Worm (Caenorhabditis elegans) whole organism, late embryonic: ENCODE measurements around the gene C27D6.11.

Experiments
- C08G9.2 ChIP-seq: sonication (generic microtip); optimal IDR thresholded peaks from 2 replicates; lab custom pipeline; 2016; ENCODE audit warnings: mild to moderate bottlenecking, missing genetic modification characterization, moderate library complexity, missing compliant biosample characterization
- C38D4.7 ChIP-seq: fragments of 200-800 bp; sonication (Bioruptor generic); optimal IDR thresholded peaks from 2 replicates; lab custom pipeline; 2018; ENCODE audit warnings: mild to moderate bottlenecking, missing genetic modification characterization, moderate library complexity, missing compliant biosample characterization
- Y22D7AL.16 ChIP-seq: sonication (generic microtip); optimal IDR thresholded peaks from 2 replicates; lab custom pipeline; 2016; ENCODE audit warnings: missing genetic modification characterization, missing compliant biosample characterization
- ama-1 ChIP-seq: fragments of 150-350 bp; optimal IDR thresholded peaks from 2 replicates; lab custom pipeline; 2014
- ceh-14 ChIP-seq: sonication (generic microtip); optimal IDR thresholded peaks from 2 replicates; lab custom pipeline; 2016; ENCODE audit warnings: missing genotype, missing genetic modification characterization, missing compliant biosample characterization
- ceh-18 ChIP-seq: sonication (generic microtip); optimal IDR thresholded peaks from 2 replicates; lab custom pipeline; 2016; ENCODE audit warnings: missing genetic modification characterization, missing compliant biosample characterization
- ceh-2 ChIP-seq: sonication (generic microtip); optimal IDR thresholded peaks from 2 replicates; lab custom pipeline; 2016; ENCODE audit warnings: missing genotype, missing genetic modification characterization, missing compliant biosample characterization
- ceh-22 ChIP-seq: sonication (generic microtip); optimal IDR thresholded peaks from 2 replicates; lab custom pipeline; 2017; ENCODE audit warnings: missing biosample characterization, missing genetic modification characterization
- ceh-30 ChIP-seq: fragments of 150-350 bp; optimal IDR thresholded peaks from 2 replicates; lab custom pipeline; 2014; ENCODE audit warnings: missing biosample characterization, missing genetic modification characterization
- ceh-31 ChIP-seq: sonication (generic microtip); optimal IDR thresholded peaks from 2 replicates; lab custom pipeline; 2016; ENCODE audit warnings: missing genetic modification characterization, missing compliant biosample characterization
- ceh-34 ChIP-seq: sonication (generic microtip); optimal IDR thresholded peaks from 2 replicates; lab custom pipeline; 2016; ENCODE audit warnings: mild to moderate bottlenecking, missing genetic modification characterization, missing compliant biosample characterization
- ceh-45 ChIP-seq: fragments of 200-800 bp; sonication (Bioruptor generic); IDR thresholded peaks from 2 replicates; pipeline ENCODE4 v1.3.6; 2022; ENCODE audit warnings: missing genetic modification reagents, missing genetic modification characterization, missing compliant biosample characterization
- ceh-48 ChIP-seq: sonication (generic microtip); optimal IDR thresholded peaks from 2 replicates; lab custom pipeline; 2016; ENCODE audit warnings: missing genetic modification characterization, inconsistent platforms, missing compliant biosample characterization
- ceh-6 ChIP-seq: fragments of 200-800 bp; sonication (Bioruptor generic); optimal IDR thresholded peaks from 2 replicates; lab custom pipeline; 2018; ENCODE audit warnings: mild to moderate bottlenecking, missing genetic modification characterization, missing compliant biosample characterization
- ceh-9 ChIP-seq: sonication (generic microtip); optimal IDR thresholded peaks from 2 replicates; lab custom pipeline; 2016; ENCODE audit warnings: mild to moderate bottlenecking, missing genetic modification characterization, inconsistent platforms, missing compliant biosample characterization
- dve-1 ChIP-seq: sonication (generic microtip); optimal IDR thresholded peaks from 2 replicates; lab custom pipeline; 2017; ENCODE audit warnings: antibody characterized with exemption, mild to moderate bottlenecking, missing genetic modification characterization, missing compliant biosample characterization
- elt-2 ChIP-seq: sonication (generic microtip); optimal IDR thresholded peaks from 2 replicates; lab custom pipeline; 2016; ENCODE audit warnings: missing genetic modification reagents, missing genetic modification characterization, missing compliant biosample characterization
- eyg-1 ChIP-seq: sonication (generic microtip); optimal IDR thresholded peaks from 2 replicates; lab custom pipeline; 2016; ENCODE audit warnings: missing genotype, missing genetic modification characterization, missing compliant biosample characterization
- fax-1 ChIP-seq: sonication (generic microtip); optimal IDR thresholded peaks from 2 replicates; lab custom pipeline; 2016; ENCODE audit warnings: missing genotype, missing genetic modification characterization, missing compliant biosample characterization
- fkh-10 ChIP-seq: fragments of 150-350 bp; optimal IDR thresholded peaks from 2 replicates; lab custom pipeline; 2014; ENCODE audit warnings: missing biosample characterization, missing genetic modification reagents, missing genetic modification characterization
- fkh-6 ChIP-seq: sonication (generic microtip); optimal IDR thresholded peaks from 2 replicates; lab custom pipeline; 2016; ENCODE audit warnings: missing genetic modification characterization, missing compliant biosample characterization
- hlh-13 ChIP-seq: fragments of 200-800 bp; sonication (Bioruptor generic); optimal IDR thresholded peaks from 2 replicates; lab custom pipeline; 2018; ENCODE audit warnings: mild to moderate bottlenecking, missing genetic modification characterization, missing compliant biosample characterization
- hlh-15 ChIP-seq: sonication (generic microtip); optimal IDR thresholded peaks from 2 replicates; lab custom pipeline; 2016; ENCODE audit warnings: missing genetic modification characterization, missing compliant biosample characterization
- hlh-30 ChIP-seq: sonication (generic microtip); optimal IDR thresholded peaks from 2 replicates; lab custom pipeline; 2017; ENCODE audit warnings: antibody characterized with exemption, missing genetic modification characterization, missing compliant biosample characterization; ENCODE audit not compliant: insufficient read depth
- hlh-6 ChIP-seq: sonication (generic microtip); optimal IDR thresholded peaks from 2 replicates; lab custom pipeline; 2016; ENCODE audit warnings: missing genotype, missing genetic modification characterization, missing compliant biosample characterization
- lim-6 ChIP-seq: sonication (generic microtip); optimal IDR thresholded peaks from 2 replicates; lab custom pipeline; 2016; ENCODE audit warnings: missing genetic modification characterization, missing compliant biosample characterization
- lin-11 ChIP-seq: fragments of 200-800 bp; sonication (Bioruptor generic); optimal IDR thresholded peaks from 2 replicates; lab custom pipeline; 2018; ENCODE audit warnings: mild to moderate bottlenecking, missing genetic modification characterization, missing compliant biosample characterization
- madf-2 ChIP-seq: sonication (generic microtip); optimal IDR thresholded peaks from 2 replicates; lab custom pipeline; 2017; ENCODE audit warnings: missing genetic modification characterization, missing compliant biosample characterization
- mec-3 ChIP-seq: sonication (generic microtip); optimal IDR thresholded peaks from 2 replicates; lab custom pipeline; 2016; ENCODE audit warnings: borderline replicate concordance, missing genetic modification characterization, missing compliant biosample characterization
- nfya-1 ChIP-seq: sonication (generic microtip); optimal IDR thresholded peaks from 2 replicates; lab custom pipeline; 2017; ENCODE audit warnings: missing genetic modification characterization, mild to moderate bottlenecking, missing compliant biosample characterization, antibody characterized with exemption, moderate library complexity
- nhr-11 ChIP-seq: fragments of 150-350 bp; optimal IDR thresholded peaks from 2 replicates; lab custom pipeline; 2014; ENCODE audit warnings: missing biosample characterization, missing genetic modification characterization
- nhr-232 ChIP-seq: sonication (generic microtip); optimal IDR thresholded peaks from 2 replicates; lab custom pipeline; 2016; ENCODE audit warnings: missing genetic modification characterization, missing compliant biosample characterization
- npax-4 ChIP-seq: sonication (generic microtip); optimal IDR thresholded peaks from 2 replicates; lab custom pipeline; 2016; ENCODE audit warnings: missing genetic modification characterization, missing compliant biosample characterization
- pag-3 ChIP-seq: sonication (generic microtip); optimal IDR thresholded peaks from 2 replicates; lab custom pipeline; 2016; ENCODE audit warnings: missing compliant biosample characterization, missing genetic modification characterization, borderline replicate concordance
- pat-9 ChIP-seq: fragments of 200-800 bp; sonication (Bioruptor generic); optimal IDR thresholded peaks from 2 replicates; lab custom pipeline; 2018; ENCODE audit warnings: mild to moderate bottlenecking, missing genetic modification characterization, moderate library complexity, missing compliant biosample characterization
- pax-1 ChIP-seq: fragments of 150-350 bp; optimal IDR thresholded peaks from 2 replicates; lab custom pipeline; 2014; ENCODE audit warnings: missing biosample characterization, missing genetic modification characterization
- pha-2 ChIP-seq: sonication (generic microtip); optimal IDR thresholded peaks from 2 replicates; lab custom pipeline; 2017; ENCODE audit warnings: mild to moderate bottlenecking, missing genetic modification characterization, missing compliant biosample characterization
- pha-4 ChIP-seq: fragments of 150-350 bp; optimal IDR thresholded peaks from 2 replicates; lab custom pipeline; 2018; ENCODE audit warnings: missing biosample characterization, missing genetic modification reagents, missing genetic modification characterization
- pqm-1 ChIP-seq: sonication (generic microtip); optimal IDR thresholded peaks from 2 replicates; lab custom pipeline; 2016; ENCODE audit warnings: missing genetic modification characterization, missing compliant biosample characterization
- pros-1 ChIP-seq: fragments of 150-350 bp; optimal IDR thresholded peaks from 2 replicates; lab custom pipeline; 2014; ENCODE audit warnings: missing biosample characterization, missing genetic modification reagents, missing genetic modification characterization
- ref-2 ChIP-seq: sonication (generic microtip); optimal IDR thresholded peaks from 2 replicates; lab custom pipeline; 2016; ENCODE audit warnings: missing genetic modification characterization, missing compliant biosample characterization
- rnt-1 ChIP-seq: sonication (generic microtip); optimal IDR thresholded peaks from 2 replicates; lab custom pipeline; 2016; ENCODE audit warnings: missing genetic modification characterization, missing compliant biosample characterization
- sdc-2 ChIP-seq: sonication (generic microtip); optimal IDR thresholded peaks from 2 replicates; lab custom pipeline; 2016; ENCODE audit warnings: missing genotype, missing genetic modification characterization, missing compliant biosample characterization
- sox-2 ChIP-seq: fragments of 200-800 bp; sonication (Bioruptor generic); IDR thresholded peaks from 2 replicates; pipeline ENCODE4 v1.3.6; 2022; ENCODE audit warnings: missing genetic modification reagents, missing genetic modification characterization, missing compliant biosample characterization
- ttx-3 ChIP-seq: sonication (generic microtip); optimal IDR thresholded peaks from 2 replicates; lab custom pipeline; 2016; ENCODE audit warnings: missing genetic modification reagents, missing genetic modification characterization, missing compliant biosample characterization
- unc-42 ChIP-seq: sonication (generic microtip); optimal IDR thresholded peaks from 2 replicates; lab custom pipeline; 2016; ENCODE audit warnings: missing genotype, missing genetic modification characterization, missing compliant biosample characterization
- unc-55 ChIP-seq: sonication (generic microtip); optimal IDR thresholded peaks from 2 replicates; lab custom pipeline; 2017; ENCODE audit warnings: missing biosample characterization, missing genetic modification reagents, missing genetic modification characterization
- unc-86 ChIP-seq: sonication (generic microtip); optimal IDR thresholded peaks from 2 replicates; lab custom pipeline; 2016; ENCODE audit warnings: missing genetic modification characterization, missing compliant biosample characterization
- zip-5 ChIP-seq: sonication (generic microtip); optimal IDR thresholded peaks from 2 replicates; lab custom pipeline; 2016; ENCODE audit warnings: missing genetic modification characterization, missing compliant biosample characterization
- ztf-16 ChIP-seq: sonication (generic microtip); optimal IDR thresholded peaks from 2 replicates; lab custom pipeline; 2017; ENCODE audit warnings: missing genetic modification characterization, missing compliant biosample characterization

C27D6.11 gene

ce11 chrII:5181497-5181896 is 20.5 kb upstream of the C27D6.11 start (continued):
- no peak for TF ChIP-seq pha-2
- no peak for TF ChIP-seq eyg-1 (tag; lab: Kevin White, UChicago)
- peak; percentile 88 for TF ChIP-seq ceh-31 (tag; lab: Kevin White, UChicago)
- TF ChIP-seq pqm-1 (tag; lab: Kevin White, UChicago) = no peak
- TF ChIP-seq fkh-6 (tag; lab: Kevin White, UChicago) = no peak
- TF ChIP-seq unc-55 (GFP tag; lab: Kevin White, UChicago) = peak; percentile 87
- no peak for TF ChIP-seq C08G9.2 (tag; lab: Kevin White, UChicago)
- no peak for TF ChIP-seq hlh-15
- TF ChIP-seq pha-4 (tag; lab: Kevin White, UChicago) = no peak
- TF ChIP-seq rnt-1 (tag; lab: Kevin White, UChicago) = peak; percentile 52
- no peak for TF ChIP-seq pat-9 (tag; lab: Kevin White, UChicago)
- TF ChIP-seq nhr-232 (tag; lab: Kevin White, UChicago) = no peak
- TF ChIP-seq C38D4.7 = no peak
- TF ChIP-seq unc-86 (tag; lab: Kevin White, UChicago) = no peak

- TF ChIP-seq ceh-31 (tag; lab: Kevin White, UChicago) = no peak
- TF ChIP-seq npax-4 = no peak
- no peak for TF ChIP-seq mec-3
- no peak for TF ChIP-seq ceh-30 (tag; lab: Kevin White, UChicago)
- TF ChIP-seq ama-1 (lab: Kevin White, UChicago) = no peak
- TF ChIP-seq pros-1 (tag; lab: Kevin White, UChicago) = no peak
- TF ChIP-seq nhr-232 (tag; lab: Kevin White, UChicago) = no peak
- no peak for TF ChIP-seq pax-1 (tag; lab: Kevin White, UChicago)
- no peak for TF ChIP-seq fax-1
- no peak for TF ChIP-seq ref-2 (tag; lab: Kevin White, UChicago)
- TF ChIP-seq fkh-10 (GFP tag; lab: Kevin White, UChicago) = no peak
- TF ChIP-seq ceh-9 (tag; lab: Kevin White, UChicago) = no peak
- no peak for TF ChIP-seq pqm-1 (tag; lab: Kevin White, UChicago)
- TF ChIP-seq sdc-2 = no peak
- no peak for TF ChIP-seq hlh-6 (tag; lab: Kevin White, UChicago)
- no peak for TF ChIP-seq C08G9.2 (tag; lab: Kevin White, UChicago)
- TF ChIP-seq unc-55 (GFP tag; lab: Kevin White, UChicago) = no peak
- no peak for TF ChIP-seq zip-5 (tag; lab: Kevin White, UChicago)
- no peak for TF ChIP-seq ceh-2 (tag; lab: Kevin White, UChicago)
- no peak for TF ChIP-seq lin-11 (tag; lab: Kevin White, UChicago)
Measured at ce11 chrII:5180272-5180671, 19.3 kb upstream of the C27D6.11 start.

DNA sequence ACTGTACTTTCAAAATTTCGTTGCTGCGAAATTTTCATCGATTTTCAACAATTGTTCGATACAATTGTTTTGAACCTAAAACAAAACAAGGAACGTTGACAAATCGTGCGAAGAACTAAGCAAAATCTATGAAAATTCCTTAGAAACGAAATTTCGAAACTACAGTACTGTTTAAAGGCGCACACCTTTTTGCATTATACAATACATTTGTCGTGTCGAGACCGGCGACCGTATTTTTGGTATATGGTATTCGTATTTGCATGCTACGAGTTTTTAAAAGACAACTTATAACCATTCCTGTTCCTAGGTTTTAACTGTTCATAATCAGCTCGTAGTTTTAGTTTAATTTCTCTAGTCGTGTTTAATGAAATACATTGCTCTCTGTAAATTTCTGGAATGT is 17.6 kb upstream of the C27D6.11 start:
- no peak for TF ChIP-seq ztf-16
- no peak for TF ChIP-seq pros-1 (tag; lab: Kevin White, UChicago)
- TF ChIP-seq Y22D7AL.16 = no peak
- TF ChIP-seq pqm-1 (tag; lab: Kevin White, UChicago) = no peak
- no peak for TF ChIP-seq ref-2 (tag; lab: Kevin White, UChicago)
- no peak for TF ChIP-seq ceh-22 (tag; lab: Kevin White, UChicago)
- TF ChIP-seq pag-3 = no peak
- TF ChIP-seq pha-2 = no peak
- no peak for TF ChIP-seq ceh-45 (GFP tag; lab: Robert Waterston, UW)
- TF ChIP-seq madf-2 (tag; lab: Kevin White, UChicago) = no peak
- no peak for TF ChIP-seq ceh-31 (tag; lab: Kevin White, UChicago)
- no peak for TF ChIP-seq ttx-3
- TF ChIP-seq lim-6 = no peak

DNA sequence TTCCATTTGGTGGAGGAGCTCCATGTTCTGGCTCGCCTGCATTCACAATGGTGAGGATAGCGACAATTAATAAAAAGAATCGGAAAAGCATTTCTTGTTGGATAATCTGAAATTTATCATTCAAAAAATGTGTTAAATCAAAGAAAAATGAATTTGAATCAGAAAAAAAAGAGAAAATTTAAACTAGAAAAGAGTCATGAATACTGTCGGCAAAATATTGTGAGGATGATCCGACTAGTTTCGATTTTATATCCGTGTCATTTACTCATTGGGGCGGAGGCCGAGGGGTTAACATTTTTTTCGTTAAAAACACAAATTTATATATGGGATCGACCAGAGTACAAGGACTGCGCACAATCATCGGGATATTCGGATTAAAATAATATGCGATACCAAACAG is 16.9 kb upstream of the C27D6.11 start, which contains the start of gene C27D6.12:
TSS of gene C27D6.12 (minus strand) at position 101 of the 400 bp plus-strand sequence.
- no peak for TF ChIP-seq unc-42
- TF ChIP-seq ceh-31 (tag; lab: Kevin White, UChicago) = no peak
- no peak for TF ChIP-seq hlh-30 (tag; lab: Kevin White, UChicago)
- TF ChIP-seq lim-6 = no peak
- no peak for TF ChIP-seq ceh-34 (tag; lab: Kevin White, UChicago)
- no peak for TF ChIP-seq mec-3
- no peak for TF ChIP-seq ceh-14 (tag; lab: Kevin White, UChicago)
- TF ChIP-seq sox-2 (GFP tag; lab: Robert Waterston, UW) = no peak
- TF ChIP-seq nfya-1 (tag; lab: Kevin White, UChicago) = no peak
- TF ChIP-seq ceh-6 (GFP tag; lab: Kevin White, UChicago) = no peak
- TF ChIP-seq ceh-48 (tag; lab: Kevin White, UChicago) = no peak
- no peak for TF ChIP-seq hlh-13 (GFP tag; lab: Kevin White, UChicago)
- TF ChIP-seq elt-2 (tag; lab: Kevin White, UChicago) = no peak
- no peak for TF ChIP-seq dve-1 (tag; lab: Kevin White, UChicago)
- TF ChIP-seq nhr-11 (tag; lab: Kevin White, UChicago) = no peak
- no peak for TF ChIP-seq ceh-45 (GFP tag; lab: Robert Waterston, UW)
- TF ChIP-seq ceh-18 (tag; lab: Kevin White, UChicago) = no peak
